Worm (Caenorhabditis elegans) whole organism, L4/young adult: ENCODE measurements around the gene F54F7.3.

ENCODE experiments used
- W03F9.2 ChIP-seq: fragments of 150-350 bp; optimal IDR thresholded peaks from 2 replicates; lab custom pipeline; 2014; ENCODE audit warnings: missing biosample characterization, missing genetic modification characterization
- him-1 ChIP-seq: sonication (generic microtip); optimal IDR thresholded peaks from 2 replicates; lab custom pipeline; 2016; ENCODE audit warnings: missing genotype, missing genetic modification reagents, missing genetic modification characterization, missing compliant biosample characterization

- TF ChIP-seq W03F9.2 (tag; lab: Kevin White, UChicago) (no peak), him-1 (tag; lab: Kevin White, UChicago) (no peak)
These were observed at the start of gene F54F7.3 for ce11 chrX:11850082-11850481.
